Fruit fly (Drosophila melanogaster) whole organism, adult: Measurements from ENCODE around the gene CG33768.

ENCODE experiments used
- CG11617 ChIP-seq: fragments of 200-800 bp; sonication (Bioruptor generic); optimal IDR thresholded peaks from 2 replicates; lab custom pipeline; 2017; ENCODE audit warnings: mild to moderate bottlenecking, missing biosample characterization, missing genetic modification reagents, missing genetic modification characterization
- CG12768 ChIP-seq: fragments of 200-800 bp; sonication (Bioruptor generic); optimal IDR thresholded peaks from 2 replicates; lab custom pipeline; 2017; ENCODE audit warnings: missing biosample characterization, missing genetic modification characterization, mild to moderate bottlenecking, moderate library complexity, missing genetic modification reagents
- CG1620 ChIP-seq: fragments of 200-800 bp; sonication (Bioruptor generic); optimal IDR thresholded peaks from 2 replicates; lab custom pipeline; 2016; ENCODE audit warnings: missing biosample characterization, missing genetic modification characterization
- CG5204 ChIP-seq: fragments of 200-800 bp; sonication (Bioruptor generic); optimal IDR thresholded peaks from 2 replicates; lab custom pipeline; 2016; ENCODE audit warnings: missing biosample characterization, missing genetic modification characterization
- CG7101 ChIP-seq: fragments of 200-800 bp; sonication (Bioruptor generic); optimal IDR thresholded peaks from 2 replicates; lab custom pipeline; 2018; ENCODE audit warnings: missing biosample characterization, mild to moderate bottlenecking, missing genetic modification characterization, moderate library complexity
- Clk ChIP-seq: fragments of 200-800 bp; sonication (Bioruptor generic); optimal IDR thresholded peaks from 2 replicates; lab custom pipeline; 2017; ENCODE audit warnings: missing biosample characterization, missing genetic modification characterization
- Crg-1 ChIP-seq: fragments of 200-800 bp; sonication (Bioruptor generic); optimal IDR thresholded peaks from 2 replicates; lab custom pipeline; 2016; ENCODE audit warnings: missing biosample characterization, missing genetic modification characterization
- Hr96 ChIP-seq: fragments of 200-800 bp; sonication (Bioruptor generic); optimal IDR thresholded peaks from 2 replicates; lab custom pipeline; 2016; ENCODE audit warnings: missing biosample characterization, missing genetic modification characterization
- bab1 ChIP-seq: fragments of 200-800 bp; sonication (Bioruptor generic); optimal IDR thresholded peaks from 3 replicates; lab custom pipeline; 2019; ENCODE audit warnings: missing biosample characterization, mild to moderate bottlenecking, missing genetic modification characterization, moderate library complexity
- cic ChIP-seq: fragments of 200-800 bp; sonication (Bioruptor generic); optimal IDR thresholded peaks from 2 replicates; lab custom pipeline; 2017; ENCODE audit warnings: missing biosample characterization, mild to moderate bottlenecking, missing genetic modification characterization, moderate library complexity
- cnc ChIP-seq, 2 experiments: fragments of >200 bp; optimal IDR thresholded peaks; 2 replicates each; lab custom pipeline; 2017
- toe ChIP-seq: fragments of 200-800 bp; sonication (Bioruptor generic); optimal IDR thresholded peaks from 2 replicates; lab custom pipeline; 2016; ENCODE audit warnings: missing biosample characterization, missing genetic modification characterization

DNA sequence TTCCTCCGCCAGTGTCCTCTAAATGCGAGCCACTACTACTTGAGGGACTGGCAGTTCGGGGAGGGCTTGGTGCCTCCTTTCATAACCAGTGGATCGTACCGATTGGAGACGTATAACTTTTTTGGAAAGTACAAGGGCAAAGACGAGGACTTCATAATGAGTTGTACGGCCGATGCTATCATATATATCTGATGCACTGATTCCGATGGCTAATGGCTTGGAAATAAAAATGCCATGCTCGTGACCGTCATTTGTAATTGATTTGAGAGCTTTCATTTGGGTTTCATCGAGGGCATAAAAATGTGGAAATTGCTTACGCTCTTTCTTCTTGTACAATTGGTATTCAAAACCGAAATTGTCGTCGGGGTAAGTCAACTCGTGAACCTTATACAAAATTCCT, 2.1 kb downstream of the CG33768 start, which contains the start of gene CG33771:
- TF ChIP-seq cnc (optimal IDR thresholded peaks at IDR 0.05; lab: Kevin White, UChicago) (no peak), CG7101 (tag; lab: Kevin White, UChicago) (no peak), CG5204 (GFP tag; lab: Kevin White, UChicago) (no peak), Clk (GFP tag; lab: Kevin White, UChicago) (no peak), cic (GFP tag; lab: Kevin White, UChicago) (no peak), Crg-1 (GFP tag; lab: Kevin White, UChicago) (no peak), Hr96 (GFP tag; lab: Kevin White, UChicago) (no peak), CG1620 (GFP tag; lab: Kevin White, UChicago) (no peak), toe (GFP tag; lab: Kevin White, UChicago) (no peak), CG12768 (GFP tag; lab: Kevin White, UChicago) (no peak), CG11617 (GFP tag; lab: Kevin White, UChicago) (no peak), bab1 (GFP tag; lab: Kevin White, UChicago) (no peak)
